Worm (Caenorhabditis elegans): ENCODE measurements around the gene twk-45.

DNA sequence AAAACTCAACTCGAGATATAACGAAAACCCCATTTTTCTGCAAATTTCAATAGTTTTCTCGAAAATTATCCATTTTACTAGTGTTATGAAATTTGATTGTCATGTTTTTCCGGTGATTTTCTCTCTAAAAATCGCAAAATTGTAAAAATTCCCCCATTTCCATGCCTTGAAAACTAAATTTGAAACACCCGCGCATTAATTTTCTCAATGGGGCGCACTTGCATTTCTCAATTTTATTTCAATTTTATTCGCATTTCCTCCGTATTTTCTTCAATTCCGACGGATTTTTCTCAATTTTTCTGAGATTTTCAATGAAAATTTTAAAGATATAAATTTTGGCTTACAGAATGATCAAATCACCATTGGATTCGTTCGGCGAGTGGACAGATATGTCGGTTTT, 3.4 kb upstream of the twk-45 start, which contains the start of gene Y71H2AM.3:
- no peak for TF ChIP-seq sox-2 (GFP tag; IDR thresholded peaks at IDR 0.05)
- TF ChIP-seq ceh-30 (tag; optimal IDR thresholded peaks at IDR 0.05), result no peak
- TF ChIP-seq pha-4 (tag; optimal IDR thresholded peaks at IDR 0.05), result no peak
- TF ChIP-seq ceh-34 (tag; optimal IDR thresholded peaks at IDR 0.05), result no peak
- no peak for TF ChIP-seq ref-2 (tag; optimal IDR thresholded peaks at IDR 0.05)
- no peak for TF ChIP-seq ama-1 (optimal IDR thresholded peaks at IDR 0.05)
- no peak for TF ChIP-seq K09A11.1 (tag; optimal IDR thresholded peaks at IDR 0.05; ENCODE audit: insufficient read depth)
- no peak for TF ChIP-seq syd-9 (tag; optimal IDR thresholded peaks at IDR 0.05)
- no peak for TF ChIP-seq tbx-7 (tag; optimal IDR thresholded peaks at IDR 0.05)
